Worm (Caenorhabditis elegans) whole organism, midembryonic: ENCODE results near the gene T03F6.10.

Experiments
- T22C8.4 ChIP-seq: fragments of 200-800 bp; sonication (Bioruptor generic); IDR thresholded peaks from 2 replicates; pipeline ENCODE4 v1.3.6; 2022; ENCODE audit warnings: missing genetic modification characterization, missing compliant biosample characterization
- cog-1 ChIP-seq: sonication (generic microtip); optimal IDR thresholded peaks from 2 replicates; lab custom pipeline; 2016; ENCODE audit warnings: missing genetic modification characterization, missing compliant biosample characterization
- flt-1 ChIP-seq: fragments of 200-800 bp; sonication (Bioruptor generic); IDR thresholded peaks from 2 replicates; pipeline ENCODE4 v1.3.6; 2022; ENCODE audit warnings: missing genetic modification characterization, missing compliant biosample characterization
- klf-2 ChIP-seq: fragments of 200-800 bp; sonication (Bioruptor generic); conservative IDR thresholded peaks from 2 replicates; pipeline ENCODE4 v1.3.6; 2022; ENCODE audit warnings: missing genetic modification reagents, missing genetic modification characterization, missing compliant biosample characterization
- med-1 ChIP-seq: sonication (generic microtip); optimal IDR thresholded peaks from 2 replicates; lab custom pipeline; 2017; ENCODE audit warnings: missing genetic modification characterization, mild to moderate bottlenecking, missing compliant biosample characterization, antibody characterized with exemption, missing genetic modification reagents; ENCODE audit not compliant: insufficient read depth
- ref-1 ChIP-seq: fragments of 200-800 bp; sonication (Bioruptor generic); conservative IDR thresholded peaks from 2 replicates; pipeline ENCODE4 v1.3.6; 2022; ENCODE audit warnings: missing genetic modification reagents, missing genetic modification characterization, missing compliant biosample characterization
- tab-1 ChIP-seq: fragments of 200-800 bp; sonication (Bioruptor generic); IDR thresholded peaks from 2 replicates; pipeline ENCODE4 v1.3.6; 2022; ENCODE audit warnings: missing genetic modification characterization, missing compliant biosample characterization
- ztf-23 ChIP-seq: fragments of 200-800 bp; sonication (Bioruptor generic); IDR thresholded peaks from 2 replicates; pipeline ENCODE4 v1.3.6; 2022; ENCODE audit warnings: missing genetic modification reagents, missing genetic modification characterization, missing compliant biosample characterization
- ztf-29 ChIP-seq: fragments of 200-800 bp; sonication (Bioruptor generic); IDR thresholded peaks from 2 replicates; pipeline ENCODE4 v1.3.6; 2022; ENCODE audit warnings: missing genetic modification reagents, missing genetic modification characterization, missing compliant biosample characterization

T03F6.10 gene

ce11 chrIII:13381684-13382083 lies 3.5 kb upstream of the T03F6.10 start:
- TF ChIP-seq ztf-29 (no peak), med-1 (GFP tag; lab: Kevin White, UChicago) (no peak), ztf-23 (no peak), flt-1 (GFP tag; lab: Robert Waterston, UW) (no peak), tab-1 (GFP tag; lab: Robert Waterston, UW) (no peak), ref-1 (GFP tag; lab: Robert Waterston, UW) (no peak), T22C8.4 (no peak), cog-1 (tag; lab: Kevin White, UChicago) (no peak), klf-2 (GFP tag; lab: Robert Waterston, UW) (no peak)

- no peak for TF ChIP-seq ztf-23
These were observed 2.7 kb upstream of the T03F6.10 start for ce11 chrIII:13380881-13381280.

DNA sequence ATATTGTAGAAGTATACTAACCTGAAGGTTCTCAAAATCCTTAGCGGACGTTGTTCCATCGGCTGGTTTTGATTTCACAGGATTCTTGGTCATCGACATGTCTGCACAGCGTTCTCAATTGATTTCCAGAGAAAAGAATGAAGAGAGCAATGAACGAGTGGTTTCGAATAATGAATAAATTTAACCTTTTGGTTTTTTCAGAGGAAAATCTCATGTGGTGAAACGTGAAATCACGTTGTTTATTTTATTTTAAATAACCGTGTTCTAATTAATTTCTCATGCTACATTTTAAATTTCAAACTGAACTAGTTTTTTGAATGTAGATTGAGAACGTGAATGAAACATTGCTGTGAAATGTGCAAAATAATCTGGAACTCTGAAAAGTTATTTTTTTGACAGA lies 2.1 kb upstream of the T03F6.10 start, which contains the start of gene T03F6.6:
T03F6.6 (minus strand) TSS at position 101 of the 400 bp plus-strand sequence.
- TF ChIP-seq flt-1 (GFP tag; lab: Robert Waterston, UW) = no peak
- TF ChIP-seq tab-1 (GFP tag; lab: Robert Waterston, UW) = no peak

DNA sequence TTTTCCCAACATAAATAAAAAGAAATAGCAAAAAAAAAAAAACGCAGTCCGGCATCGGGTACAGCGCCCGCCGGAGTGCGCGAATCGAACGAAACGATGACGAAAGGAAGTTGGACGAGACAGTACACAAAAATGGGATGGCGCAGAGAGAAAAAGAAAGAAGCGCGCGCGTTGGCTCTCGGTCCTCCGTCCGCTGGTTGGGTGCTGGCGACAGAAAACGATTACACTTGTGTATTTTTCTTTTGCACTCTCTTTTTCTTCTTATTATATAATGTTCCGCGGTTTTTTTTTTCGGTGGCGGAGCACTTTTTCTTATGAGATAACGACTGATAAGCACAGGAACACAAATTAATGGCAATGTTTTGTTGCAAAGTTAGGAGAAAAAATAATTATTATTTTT lies 893 bp downstream of the T03F6.10 start:
- no peak for TF ChIP-seq ztf-29
- no peak for TF ChIP-seq ref-1 (GFP tag; lab: Robert Waterston, UW)
- no peak for TF ChIP-seq T22C8.4
- no peak for TF ChIP-seq med-1 (GFP tag; lab: Kevin White, UChicago)
- TF ChIP-seq tab-1 (GFP tag; lab: Robert Waterston, UW) = no peak
- TF ChIP-seq cog-1 (tag; lab: Kevin White, UChicago) = no peak
- no peak for TF ChIP-seq klf-2 (GFP tag; lab: Robert Waterston, UW)
- no peak for TF ChIP-seq ztf-23
- TF ChIP-seq flt-1 (GFP tag; lab: Robert Waterston, UW) = no peak

ce11 chrIII:13376304-13376760 lies 1.8 kb downstream of the T03F6.10 start, which contains the start of gene lis-1:
lis-1 (minus strand) TSS chrIII:13376710.
- TF ChIP-seq T22C8.4 = no peak
- TF ChIP-seq cog-1 (tag; lab: Kevin White, UChicago) = no peak
- TF ChIP-seq tab-1 (GFP tag; lab: Robert Waterston, UW) = no peak
- no peak for TF ChIP-seq med-1 (GFP tag; lab: Kevin White, UChicago)
- TF ChIP-seq ztf-23 = no peak

- TF ChIP-seq ztf-23 = no peak
- no peak for TF ChIP-seq tab-1 (GFP tag; lab: Robert Waterston, UW)
- no peak for TF ChIP-seq med-1 (GFP tag; lab: Kevin White, UChicago)
- no peak for TF ChIP-seq flt-1 (GFP tag; lab: Robert Waterston, UW)
- TF ChIP-seq ref-1 (GFP tag; lab: Robert Waterston, UW) = no peak
- no peak for TF ChIP-seq klf-2 (GFP tag; lab: Robert Waterston, UW)
- TF ChIP-seq cog-1 (tag; lab: Kevin White, UChicago) = no peak
- TF ChIP-seq T22C8.4 = no peak
These were observed 7.2 kb downstream of the T03F6.10 start, which contains the start of gene T03F6.9 for ce11 chrIII:13370980-13371379. T03F6.9 (minus strand) TSS chrIII:13371080.

DNA sequence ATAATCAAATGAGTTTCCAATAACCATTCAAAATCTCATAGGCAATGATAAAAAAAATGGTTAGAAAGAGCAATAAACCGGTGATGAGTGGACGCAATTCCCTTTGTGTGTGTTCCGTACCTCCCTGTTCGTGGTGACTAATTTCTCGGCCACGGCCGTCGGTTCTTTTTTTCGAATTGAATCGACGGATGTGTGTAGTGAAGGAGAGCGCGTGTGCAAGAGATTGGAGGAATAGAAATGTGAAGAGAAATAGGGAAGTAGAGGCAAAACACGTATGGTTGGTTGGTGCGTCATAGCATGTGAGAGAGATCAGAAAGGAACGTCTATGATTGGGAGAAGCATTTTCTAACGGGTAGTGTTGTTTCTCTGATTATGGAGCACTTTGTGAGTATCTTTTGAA lies 18.3 kb downstream of the T03F6.10 start:
- TF ChIP-seq tab-1 (GFP tag; lab: Robert Waterston, UW) (no peak), flt-1 (GFP tag; lab: Robert Waterston, UW) (0 out of 2 replicates have a peak, but pooled peaks have one; percentile 44)

- TF ChIP-seq flt-1 (GFP tag; lab: Robert Waterston, UW) (no peak), ztf-23 (no peak), ztf-29 (no peak), tab-1 (GFP tag; lab: Robert Waterston, UW) (no peak), med-1 (GFP tag; lab: Kevin White, UChicago) (no peak), T22C8.4 (no peak), cog-1 (tag; lab: Kevin White, UChicago) (no peak), ref-1 (GFP tag; lab: Robert Waterston, UW) (no peak)
These were observed 18.9 kb downstream of the T03F6.10 start, which contains the start of gene F53A2.9 for ce11 chrIII:13359256-13359655. F53A2.9 (minus strand) TSS chrIII:13359356.

DNA sequence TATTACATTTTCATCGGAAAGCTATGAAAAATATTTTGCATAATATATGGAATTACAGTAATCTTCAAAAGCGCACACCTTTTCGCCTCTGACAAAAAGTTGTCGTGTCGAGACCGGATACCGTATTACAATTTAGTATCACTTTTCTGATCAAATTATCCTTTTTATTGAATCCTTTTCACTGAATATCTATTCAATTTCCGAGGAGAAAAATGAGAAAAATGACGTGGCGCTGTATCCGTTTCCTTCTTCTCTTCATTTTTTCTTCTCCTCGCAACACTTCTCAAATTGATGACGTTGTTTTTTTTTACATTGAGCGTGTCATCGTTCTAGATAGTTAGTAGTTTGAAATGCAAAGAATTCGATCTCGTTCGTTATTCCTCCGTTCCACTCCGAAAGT lies 27.2 kb downstream of the T03F6.10 start:
- TF ChIP-seq T22C8.4 (no peak), flt-1 (GFP tag; lab: Robert Waterston, UW) (no peak), tab-1 (GFP tag; lab: Robert Waterston, UW) (no peak), ztf-29 (no peak), cog-1 (tag; lab: Kevin White, UChicago) (no peak), med-1 (GFP tag; lab: Kevin White, UChicago) (no peak), ref-1 (GFP tag; lab: Robert Waterston, UW) (no peak), ztf-23 (no peak), klf-2 (GFP tag; lab: Robert Waterston, UW) (no peak)

- TF ChIP-seq klf-2 (GFP tag; lab: Robert Waterston, UW) (no peak), tab-1 (GFP tag; lab: Robert Waterston, UW) (no peak), T22C8.4 (no peak)
These were observed 29.3 kb downstream of the T03F6.10 start for ce11 chrIII:13348891-13349290.

DNA sequence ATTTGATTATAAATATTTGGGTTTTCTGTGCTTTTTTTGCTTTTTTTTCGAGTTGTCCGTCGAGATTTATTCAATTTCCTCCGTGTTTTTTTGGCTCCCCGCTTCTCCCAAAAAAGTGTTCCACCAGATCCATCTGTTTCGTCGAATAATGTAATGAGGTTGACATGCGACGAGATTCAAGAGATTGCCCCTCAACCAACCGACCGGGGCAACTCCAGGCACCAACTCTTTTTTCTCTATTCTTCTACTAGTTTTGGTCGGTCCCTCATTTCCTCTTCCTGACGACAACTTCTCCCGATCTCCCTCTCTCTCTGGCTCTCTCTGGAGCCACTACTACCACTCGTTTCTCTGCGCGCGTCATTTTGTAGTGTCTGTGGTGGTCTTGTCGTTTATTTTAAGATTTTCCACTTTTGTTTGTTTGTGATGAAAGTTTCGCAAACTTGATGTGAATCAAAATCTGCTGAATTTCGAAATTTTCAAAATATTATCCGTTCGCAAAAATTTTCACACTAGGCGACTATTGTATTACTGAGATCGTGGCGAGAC lies 30.3 kb downstream of the T03F6.10 start:
- TF ChIP-seq klf-2 (GFP tag; lab: Robert Waterston, UW) (no peak), ztf-29 (no peak), T22C8.4 (no peak), tab-1 (GFP tag; lab: Robert Waterston, UW) (no peak)
